Fruit fly (Drosophila melanogaster): ENCODE data around the gene cona.

- TF ChIP-seq B-H2 (GFP tag; optimal IDR thresholded peaks at IDR 0.05) (no peak), CG15011 (GFP tag; optimal IDR thresholded peaks at IDR 0.05) (no peak), kay (GFP tag; optimal IDR thresholded peaks at IDR 0.05) (no peak)
Observed at dm6 chr3R:18423352-18423751, 37.7 kb downstream of the cona start.
